Fruit fly (Drosophila melanogaster) whole organism, embryonic: ENCODE data around the gene mRpL20.

ENCODE experiments used
- Bgb ChIP-seq: fragments of 200-800 bp; sonication (Bioruptor generic); IDR thresholded peaks from 2 replicates; pipeline ENCODE4 v1.3.6; 2022; ENCODE audit warnings: missing biosample characterization, missing genetic modification characterization; ENCODE audit not compliant: partially characterized antibody
- CG1024 ChIP-seq: fragments of 200-800 bp; sonication (Bioruptor generic); IDR thresholded peaks from 2 replicates; pipeline ENCODE4 v1.3.6; 2022; ENCODE audit warnings: missing biosample characterization, missing genetic modification characterization
- CG11247 ChIP-seq: fragments of 200-800 bp; sonication (Bioruptor generic); IDR thresholded peaks from 2 replicates; pipeline ENCODE4 v1.3.6; 2022; ENCODE audit warnings: missing biosample characterization, missing genetic modification characterization
- CG12155 ChIP-seq: fragments of 200-800 bp; sonication (Bioruptor generic); optimal IDR thresholded peaks from 3 replicates; lab custom pipeline; 2016; ENCODE audit warnings: missing biosample characterization, missing genetic modification characterization
- CG16815 ChIP-seq: fragments of 200-800 bp; sonication (Bioruptor generic); optimal IDR thresholded peaks from 3 replicates; lab custom pipeline; 2017; ENCODE audit warnings: missing biosample characterization, mild to moderate bottlenecking, missing genetic modification characterization
- CG34422 ChIP-seq: fragments of 200-800 bp; sonication (Bioruptor generic); IDR thresholded peaks from 3 replicates; pipeline ENCODE4 v1.3.6; 2022; ENCODE audit warnings: missing biosample characterization, missing genetic modification characterization
- CG3995 ChIP-seq: fragments of 200-800 bp; sonication (Bioruptor generic); optimal IDR thresholded peaks from 3 replicates; lab custom pipeline; 2016; ENCODE audit warnings: missing biosample characterization, missing genetic modification characterization
- CG4424 ChIP-seq: fragments of 200-800 bp; sonication (Bioruptor generic); optimal IDR thresholded peaks from 3 replicates; lab custom pipeline; 2016; ENCODE audit warnings: missing biosample characterization, missing genetic modification characterization
- CG4617 ChIP-seq: fragments of 200-800 bp; sonication (Bioruptor generic); optimal IDR thresholded peaks from 3 replicates; lab custom pipeline; 2016; ENCODE audit warnings: missing biosample characterization, missing genetic modification characterization, borderline replicate concordance
- CG6272 ChIP-seq: fragments of 200-800 bp; sonication (Bioruptor generic); IDR thresholded peaks from 2 replicates; pipeline ENCODE4 v1.3.6; 2022; ENCODE audit warnings: missing biosample characterization, missing genetic modification characterization
- CG7271 ChIP-seq: fragments of 200-800 bp; sonication (Bioruptor generic); optimal IDR thresholded peaks from 2 replicates; lab custom pipeline; 2018; ENCODE audit warnings: missing biosample characterization, mild to moderate bottlenecking, missing genetic modification characterization, moderate library complexity
- CG7786 ChIP-seq: fragments of 200-800 bp; sonication (Bioruptor generic); optimal IDR thresholded peaks from 2 replicates; lab custom pipeline; 2016; ENCODE audit warnings: missing biosample characterization, missing genetic modification characterization
- CG9817 ChIP-seq: fragments of 200-800 bp; sonication (Bioruptor generic); optimal IDR thresholded peaks from 2 replicates; lab custom pipeline; 2018; ENCODE audit warnings: missing biosample characterization, mild to moderate bottlenecking, missing genetic modification characterization, moderate library complexity
- Doc3 ChIP-seq: fragments of 200-800 bp; sonication (Bioruptor generic); IDR thresholded peaks from 3 replicates; pipeline ENCODE4 v1.3.6; 2022; ENCODE audit warnings: missing biosample characterization, missing genetic modification characterization; ENCODE audit not compliant: partially characterized antibody
- Dp ChIP-seq: fragments of 200-800 bp; sonication (Bioruptor generic); optimal IDR thresholded peaks from 2 replicates; lab custom pipeline; 2018; ENCODE audit warnings: missing biosample characterization, mild to moderate bottlenecking, missing genetic modification characterization, moderate library complexity
- Dref ChIP-seq: fragments of 200-800 bp; sonication (Bioruptor generic); IDR thresholded peaks from 2 replicates; pipeline ENCODE4 v1.3.6; 2022; ENCODE audit warnings: missing biosample characterization, missing genetic modification characterization
- HLH54F ChIP-seq: fragments of 200-800 bp; sonication (Bioruptor generic); optimal IDR thresholded peaks from 3 replicates; lab custom pipeline; 2016; ENCODE audit warnings: missing biosample characterization, missing genetic modification characterization
- Lim3 ChIP-seq: fragments of 200-800 bp; sonication (Bioruptor generic); IDR thresholded peaks from 2 replicates; pipeline ENCODE4 v1.3.6; 2022; ENCODE audit warnings: missing biosample characterization, missing genetic modification characterization
- NFAT ChIP-seq: fragments of 200-800 bp; sonication (Bioruptor generic); IDR thresholded peaks from 2 replicates; pipeline ENCODE4 v1.3.6; 2022; ENCODE audit warnings: missing biosample characterization, missing genetic modification characterization
- Scr ChIP-seq: fragments of 200-800 bp; sonication (Bioruptor generic); IDR thresholded peaks from 2 replicates; pipeline ENCODE4 v1.3.6; 2022; ENCODE audit warnings: missing biosample characterization, missing genetic modification characterization; ENCODE audit not compliant: partially characterized antibody
- Sin3A ChIP-seq: fragments of >200 bp; optimal IDR thresholded peaks from 2 replicates; lab custom pipeline; 2018
- Ssrp ChIP-seq: fragments of 200-800 bp; sonication (Bioruptor generic); optimal IDR thresholded peaks from 2 replicates; lab custom pipeline; 2018; ENCODE audit warnings: missing biosample characterization, mild to moderate bottlenecking, missing genetic modification characterization, moderate library complexity
- Xbp1 ChIP-seq: fragments of 200-800 bp; sonication (Bioruptor generic); optimal IDR thresholded peaks from 3 replicates; lab custom pipeline; 2016; ENCODE audit warnings: missing biosample characterization, mild to moderate bottlenecking, missing genetic modification characterization
- ap ChIP-seq: fragments of 200-800 bp; sonication (Bioruptor generic); IDR thresholded peaks from 2 replicates; pipeline ENCODE4 v1.3.6; 2022; ENCODE audit warnings: missing biosample characterization, missing genetic modification characterization
- bab2 ChIP-seq: fragments of 200-800 bp; sonication (Bioruptor generic); optimal IDR thresholded peaks from 2 replicates; lab custom pipeline; 2016; ENCODE audit warnings: missing biosample characterization, missing genetic modification characterization
- chinmo ChIP-seq: fragments of 200-800 bp; sonication (Bioruptor generic); IDR thresholded peaks from 4 replicates; pipeline ENCODE4 v1.3.6; 2022; ENCODE audit warnings: missing biosample characterization, missing genetic modification characterization; ENCODE audit not compliant: partially characterized antibody
- ci ChIP-seq: fragments of 200-800 bp; sonication (Bioruptor generic); IDR thresholded peaks from 3 replicates; pipeline ENCODE4 v1.3.6; 2022; ENCODE audit warnings: missing biosample characterization, missing genetic modification characterization
- danr ChIP-seq: fragments of 200-800 bp; sonication (Bioruptor generic); IDR thresholded peaks from 2 replicates; pipeline ENCODE4 v1.3.6; 2022; ENCODE audit warnings: missing biosample characterization, missing genetic modification characterization
- en ChIP-seq: fragments of 200-800 bp; sonication (Bioruptor generic); optimal IDR thresholded peaks from 2 replicates; lab custom pipeline; 2016; ENCODE audit warnings: missing biosample characterization, missing genetic modification characterization
- eyg ChIP-seq: fragments of 200-800 bp; sonication (Bioruptor generic); optimal IDR thresholded peaks from 3 replicates; lab custom pipeline; 2016; ENCODE audit warnings: missing biosample characterization, missing genetic modification characterization
- gfzf ChIP-seq: fragments of 200-800 bp; sonication (Bioruptor generic); optimal IDR thresholded peaks from 2 replicates; lab custom pipeline; 2016; ENCODE audit warnings: missing biosample characterization, mild to moderate bottlenecking, missing genetic modification characterization, moderate library complexity
- hb ChIP-seq: fragments of 200-800 bp; sonication (Bioruptor generic); IDR thresholded peaks from 3 replicates; pipeline ENCODE4 v1.3.6; 2022; ENCODE audit warnings: missing biosample characterization, missing genetic modification characterization; ENCODE audit not compliant: partially characterized antibody
- hbn ChIP-seq: fragments of 200-800 bp; sonication (Bioruptor generic); IDR thresholded peaks from 2 replicates; pipeline ENCODE4 v1.3.6; 2022; ENCODE audit warnings: missing biosample characterization, missing genetic modification characterization; ENCODE audit not compliant: partially characterized antibody
- lilli ChIP-seq: fragments of 200-800 bp; sonication (Bioruptor generic); optimal IDR thresholded peaks from 3 replicates; lab custom pipeline; 2016; ENCODE audit warnings: missing biosample characterization, missing genetic modification characterization
- lmd ChIP-seq: fragments of 200-800 bp; sonication (Bioruptor generic); IDR thresholded peaks from 2 replicates; pipeline ENCODE4 v1.3.6; 2022; ENCODE audit warnings: missing biosample characterization, missing genetic modification characterization
- p53 ChIP-seq: fragments of 200-800 bp; sonication (Bioruptor generic); optimal IDR thresholded peaks from 2 replicates; lab custom pipeline; 2016; ENCODE audit warnings: missing biosample characterization, missing genetic modification characterization
- prd ChIP-seq, 3 experiments: fragments of >200 bp in 2 of 3; fragments of 200-800 bp in 1 of 3; sonication (Bioruptor generic) in 1 of 3; optimal IDR thresholded peaks in 2 of 3; IDR thresholded peaks in 1 of 3; 2 replicates in 2 of 3; 3 replicates in 1 of 3; pipeline versions ENCODE4 v1.3.6 to Lab custom; 2017 to 2022; ENCODE audit warnings: missing biosample characterization in 1 of 3, missing genetic modification characterization in 1 of 3
- sens ChIP-seq: fragments of 200-800 bp; sonication (Bioruptor generic); peaks from one replicate; lab custom pipeline; 2016; ENCODE audit warnings: missing biosample characterization, missing genetic modification characterization
- sisA ChIP-seq: fragments of 200-800 bp; sonication (Bioruptor generic); IDR thresholded peaks from 2 replicates; pipeline ENCODE4 v1.3.6; 2022; ENCODE audit warnings: missing biosample characterization, missing genetic modification characterization
- tll ChIP-seq, 2 experiments: fragments of 200-800 bp in 1 of 2; fragments of >200 bp in 1 of 2; sonication (Bioruptor generic) in 1 of 2; optimal IDR thresholded peaks; 2 replicates each; lab custom pipeline; 2017 to 2019; ENCODE audit warnings: missing biosample characterization in 2 of 2, missing genetic modification characterization in 2 of 2, mild to moderate bottlenecking in 1 of 2, moderate library complexity in 1 of 2
- twi ChIP-seq: fragments of 200-800 bp; optimal IDR thresholded peaks from 2 replicates; lab custom pipeline; 2019; ENCODE audit warnings: missing biosample characterization, mild to moderate bottlenecking, missing genetic modification characterization, moderate library complexity
- vnd ChIP-seq: fragments of 200-800 bp; sonication (Bioruptor generic); IDR thresholded peaks from 3 replicates; pipeline ENCODE4 v1.3.6; 2022; ENCODE audit warnings: missing biosample characterization, missing genetic modification characterization; ENCODE audit not compliant: partially characterized antibody
- zen ChIP-seq: fragments of 200-800 bp; sonication (Bioruptor generic); optimal IDR thresholded peaks from 3 replicates; lab custom pipeline; 2018; ENCODE audit warnings: missing biosample characterization, mild to moderate bottlenecking, missing genetic modification characterization, moderate library complexity
- zen2 ChIP-seq: fragments of 200-800 bp; sonication (Bioruptor generic); IDR thresholded peaks from 3 replicates; pipeline ENCODE4 v1.3.6; 2022; ENCODE audit warnings: missing biosample characterization, missing genetic modification characterization; ENCODE audit not compliant: partially characterized antibody
- zfh2 ChIP-seq: fragments of 200-800 bp; sonication (Bioruptor generic); optimal IDR thresholded peaks from 2 replicates; lab custom pipeline; 2016; ENCODE audit warnings: missing biosample characterization, missing genetic modification characterization

mRpL20 gene

dm6 chr3L:13015823-13016465, 1.7 kb downstream of the mRpL20 start, which contains the start of gene CG11267 (continued):
- peak; percentile 85; the same call in 1 of the 2 replicates for TF ChIP-seq Lim3 (GFP tag; lab: Robert Waterston, UW)
- TF ChIP-seq Dp (GFP tag; lab: Kevin White, UChicago) = no peak
- peak; percentile 48 for TF ChIP-seq CG16815 (GFP tag; lab: Kevin White, UChicago)
- TF ChIP-seq bab2 (GFP tag; lab: Kevin White, UChicago) = peak; percentile 80
- peak; percentile 85 for TF ChIP-seq CG4424 (GFP tag; lab: Kevin White, UChicago)
- TF ChIP-seq zen2 (GFP tag; lab: Robert Waterston, UW) = peak; percentile 53; the same call in 1 of the 3 replicates
- peak; percentile 68 for TF ChIP-seq CG12155 (GFP tag; lab: Kevin White, UChicago)

DNA sequence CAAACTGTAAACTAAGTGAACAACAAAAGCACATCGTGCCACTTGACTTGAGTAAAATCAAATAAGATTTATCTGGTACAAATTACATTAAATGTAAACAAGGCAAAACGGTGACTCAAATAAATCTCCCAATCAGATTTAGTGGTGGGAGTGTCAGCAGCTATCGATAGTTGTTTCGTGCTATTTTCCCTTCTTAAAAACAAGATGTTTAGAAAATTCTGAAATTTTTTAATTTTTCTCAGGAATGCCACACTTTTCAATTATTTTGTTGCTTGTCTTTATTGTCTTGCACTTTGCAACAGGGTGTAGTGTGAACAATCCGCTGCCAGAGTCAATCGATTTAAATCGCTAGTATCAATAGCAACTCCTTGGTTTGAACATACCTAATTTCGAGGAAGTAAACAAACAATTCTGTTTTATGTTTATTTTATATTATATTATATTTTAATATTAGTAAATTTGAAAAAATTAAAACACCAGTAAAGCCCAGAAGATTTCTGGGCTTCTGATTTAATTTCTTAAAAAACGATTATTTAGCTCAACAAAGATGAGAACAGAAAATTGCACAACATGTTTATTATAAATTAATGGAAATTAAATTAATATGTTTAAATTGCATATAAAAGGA, 2.4 kb downstream of the mRpL20 start, which contains the start of gene MICAL-like:
Gene MICAL-like (minus strand): TSS at position 138 of the 628 bp plus-strand sequence.
- peak; percentile 27 for TF ChIP-seq lilli (GFP tag; lab: Kevin White, UChicago)
- TF ChIP-seq chinmo (GFP tag; lab: Robert Waterston, UW) = peak; percentile 80; the same call in 2 of the 4 replicates
- TF ChIP-seq CG34422 (GFP tag; lab: Robert Waterston, UW) = peak; percentile 27; the same call in 1 of the 3 replicates
- peak; percentile 61 for TF ChIP-seq zen
- peak; percentile 50 for TF ChIP-seq zfh2 (GFP tag; lab: Kevin White, UChicago)
- peak; percentile 56; the same call in 1 of the 3 replicates for TF ChIP-seq ci (GFP tag; lab: Robert Waterston, UW)
- peak in 1 of 2 experiments; percentile 1 for TF ChIP-seq tll (GFP tag; optimal IDR thresholded peaks at IDR 0.05; lab: Kevin White, UChicago)
- TF ChIP-seq Xbp1 (GFP tag; lab: Kevin White, UChicago) = peak; percentile 21
- no peak for TF ChIP-seq ap
- peak; percentile 12; the same call in 1 of the 2 replicates for TF ChIP-seq CG6272
- peak; percentile 29 for TF ChIP-seq HLH54F
- peak; percentile 50; the same call in 1 of the 2 replicates for TF ChIP-seq NFAT
- TF ChIP-seq eyg (GFP tag; lab: Kevin White, UChicago) = peak; percentile 0
- TF ChIP-seq Doc3 (GFP tag; lab: Robert Waterston, UW) = peak; percentile 97
- peak; percentile 6 for TF ChIP-seq CG4617
- TF ChIP-seq CG1024 = 0 out of 2 replicates have a peak, but pooled peaks have one; percentile 10
- peak; percentile 89 for TF ChIP-seq vnd (GFP tag; lab: Robert Waterston, UW)
- peak; percentile 80 for TF ChIP-seq hb (GFP tag; lab: Robert Waterston, UW)
- TF ChIP-seq sens (GFP tag; lab: Kevin White, UChicago) = peak; percentile 87
- TF ChIP-seq Bgb = peak; percentile 82
- peak; percentile 22 for TF ChIP-seq CG7786 (GFP tag; lab: Kevin White, UChicago)
- peak; percentile 66 for TF ChIP-seq Dref (GFP tag; lab: Robert Waterston, UW)
- no peak for TF ChIP-seq en (GFP tag; lab: Kevin White, UChicago)
- TF ChIP-seq CG3995 (GFP tag; lab: Kevin White, UChicago) = peak; percentile 89
- TF ChIP-seq Sin3A (lab: Kevin White, UChicago) = no peak
- TF ChIP-seq CG11247 (GFP tag; lab: Robert Waterston, UW) = 0 out of 2 replicates have a peak, but pooled peaks have one; percentile 14
- no peak for TF ChIP-seq twi (tag; lab: Kevin White, UChicago)
- TF ChIP-seq hbn = peak; percentile 88
- TF ChIP-seq bab2 (GFP tag; lab: Kevin White, UChicago) = peak; percentile 5
- no peak for TF ChIP-seq p53 (GFP tag; lab: Kevin White, UChicago)
- peak; percentile 90 for TF ChIP-seq Scr
- TF ChIP-seq CG7271 (tag; lab: Kevin White, UChicago) = no peak
- TF ChIP-seq danr (GFP tag; lab: Robert Waterston, UW) = 0 out of 2 replicates have a peak, but pooled peaks have one; percentile 22
- peak; percentile 30 for TF ChIP-seq CG9817 (tag; lab: Kevin White, UChicago)
- TF ChIP-seq lmd (GFP tag; lab: Robert Waterston, UW) = peak; percentile 9; the same call in 1 of the 2 replicates
- peak; percentile 57; the same call in 1 of the 2 replicates for TF ChIP-seq sisA (GFP tag; lab: Robert Waterston, UW)
- no peak for TF ChIP-seq Ssrp (tag; lab: Kevin White, UChicago)
- TF ChIP-seq gfzf = no peak
- TF ChIP-seq prd (optimal IDR thresholded peaks at IDR 0.05; lab: Kevin White, UChicago) = no peak
- TF ChIP-seq prd (GFP tag; IDR thresholded peaks at IDR 0.05; lab: Robert Waterston, UW) = peak; percentile 51; the same call in 1 of the 3 replicates
